Fruit fly (Drosophila melanogaster) whole organism, larva: Measurements from ENCODE around the gene svp.

Source experiments
- noc ChIP-seq: fragments of 200-800 bp; sonication (Bioruptor generic); optimal IDR thresholded peaks from 3 replicates; lab custom pipeline; 2019; ENCODE audit warnings: missing biosample characterization, mild to moderate bottlenecking, missing genetic modification characterization, moderate library complexity

svp gene

DNA sequence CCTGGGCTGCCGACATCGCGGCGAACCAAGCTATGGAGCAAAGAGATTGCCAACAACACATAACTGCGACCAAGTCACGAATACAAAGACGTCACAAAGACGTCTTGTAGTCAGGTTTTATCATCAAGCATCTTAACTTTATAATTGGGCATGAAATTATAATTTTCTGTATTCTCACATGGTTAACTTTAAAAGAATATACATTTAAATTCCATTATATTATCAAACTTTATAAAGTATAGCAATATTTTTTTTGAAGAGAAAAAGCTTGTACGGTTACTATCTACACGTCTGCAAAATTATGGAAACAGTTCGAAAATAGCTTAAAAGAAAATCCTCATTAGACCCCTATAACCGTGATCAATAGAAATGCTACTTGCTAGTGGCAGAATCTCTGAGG, 93.5 kb downstream of the svp start, which contains the start of gene CG10041:
TSS of gene CG10041 (minus strand) at position 101 of the 400 bp plus-strand sequence.
- TF ChIP-seq noc: no peak
